Worm (Caenorhabditis elegans) whole organism, late embryonic: ENCODE results near the gene C04E6.12.

Experiments used
- C08G9.2 ChIP-seq: sonication (generic microtip); optimal IDR thresholded peaks from 2 replicates; lab custom pipeline; 2016; ENCODE audit warnings: mild to moderate bottlenecking, missing genetic modification characterization, moderate library complexity, missing compliant biosample characterization
- C38D4.7 ChIP-seq: fragments of 200-800 bp; sonication (Bioruptor generic); optimal IDR thresholded peaks from 2 replicates; lab custom pipeline; 2018; ENCODE audit warnings: mild to moderate bottlenecking, missing genetic modification characterization, moderate library complexity, missing compliant biosample characterization
- F13H6.1 ChIP-seq: sonication (generic microtip); optimal IDR thresholded peaks from 2 replicates; lab custom pipeline; 2016; ENCODE audit warnings: missing genetic modification characterization, missing compliant biosample characterization
- K02D7.2 ChIP-seq: sonication (generic microtip); optimal IDR thresholded peaks from 2 replicates; lab custom pipeline; 2017; ENCODE audit warnings: mild to moderate bottlenecking, missing genetic modification characterization, missing compliant biosample characterization
- K09A11.1 ChIP-seq: sonication (generic microtip); optimal IDR thresholded peaks from 2 replicates; lab custom pipeline; 2017; ENCODE audit warnings: antibody characterized with exemption, mild to moderate bottlenecking, missing genetic modification characterization, missing compliant biosample characterization; ENCODE audit not compliant: insufficient read depth
- T23F11.4 ChIP-seq: fragments of 200-800 bp; sonication (Bioruptor generic); optimal IDR thresholded peaks from 2 replicates; lab custom pipeline; 2018; ENCODE audit warnings: mild to moderate bottlenecking, missing genetic modification characterization, missing compliant biosample characterization
- Y22D7AL.16 ChIP-seq: sonication (generic microtip); optimal IDR thresholded peaks from 2 replicates; lab custom pipeline; 2016; ENCODE audit warnings: missing genetic modification characterization, missing compliant biosample characterization
- ama-1 ChIP-seq: fragments of 150-350 bp; optimal IDR thresholded peaks from 2 replicates; lab custom pipeline; 2014
- ceh-14 ChIP-seq: sonication (generic microtip); optimal IDR thresholded peaks from 2 replicates; lab custom pipeline; 2016; ENCODE audit warnings: missing genotype, missing genetic modification characterization, missing compliant biosample characterization
- ceh-19 ChIP-seq: fragments of 200-800 bp; sonication (Bioruptor generic); optimal IDR thresholded peaks from 2 replicates; lab custom pipeline; 2018; ENCODE audit warnings: mild to moderate bottlenecking, missing genetic modification characterization, missing compliant biosample characterization
- ceh-2 ChIP-seq: sonication (generic microtip); optimal IDR thresholded peaks from 2 replicates; lab custom pipeline; 2016; ENCODE audit warnings: missing genotype, missing genetic modification characterization, missing compliant biosample characterization
- ceh-22 ChIP-seq: sonication (generic microtip); optimal IDR thresholded peaks from 2 replicates; lab custom pipeline; 2017; ENCODE audit warnings: missing biosample characterization, missing genetic modification characterization
- ceh-24 ChIP-seq: sonication (generic microtip); optimal IDR thresholded peaks from 2 replicates; lab custom pipeline; 2016; ENCODE audit warnings: mild to moderate bottlenecking, missing genetic modification characterization, missing compliant biosample characterization
- ceh-34 ChIP-seq: sonication (generic microtip); optimal IDR thresholded peaks from 2 replicates; lab custom pipeline; 2016; ENCODE audit warnings: mild to moderate bottlenecking, missing genetic modification characterization, missing compliant biosample characterization
- ceh-48 ChIP-seq: sonication (generic microtip); optimal IDR thresholded peaks from 2 replicates; lab custom pipeline; 2016; ENCODE audit warnings: missing genetic modification characterization, inconsistent platforms, missing compliant biosample characterization
- ceh-6 ChIP-seq: fragments of 200-800 bp; sonication (Bioruptor generic); optimal IDR thresholded peaks from 2 replicates; lab custom pipeline; 2018; ENCODE audit warnings: mild to moderate bottlenecking, missing genetic modification characterization, missing compliant biosample characterization
- che-1 ChIP-seq: sonication (generic microtip); optimal IDR thresholded peaks from 2 replicates; lab custom pipeline; 2016; ENCODE audit warnings: mild to moderate bottlenecking, missing genetic modification characterization, missing compliant biosample characterization
- eyg-1 ChIP-seq: sonication (generic microtip); optimal IDR thresholded peaks from 2 replicates; lab custom pipeline; 2016; ENCODE audit warnings: missing genotype, missing genetic modification characterization, missing compliant biosample characterization
- fax-1 ChIP-seq: sonication (generic microtip); optimal IDR thresholded peaks from 2 replicates; lab custom pipeline; 2016; ENCODE audit warnings: missing genotype, missing genetic modification characterization, missing compliant biosample characterization
- fkh-6 ChIP-seq: sonication (generic microtip); optimal IDR thresholded peaks from 2 replicates; lab custom pipeline; 2016; ENCODE audit warnings: missing genetic modification characterization, missing compliant biosample characterization
- gmeb-2 ChIP-seq: sonication (generic microtip); optimal IDR thresholded peaks from 2 replicates; lab custom pipeline; 2016; ENCODE audit warnings: missing genetic modification characterization, inconsistent platforms, missing compliant biosample characterization
- hlh-15 ChIP-seq: sonication (generic microtip); optimal IDR thresholded peaks from 2 replicates; lab custom pipeline; 2016; ENCODE audit warnings: missing genetic modification characterization, missing compliant biosample characterization
- hlh-30 ChIP-seq: sonication (generic microtip); optimal IDR thresholded peaks from 2 replicates; lab custom pipeline; 2017; ENCODE audit warnings: antibody characterized with exemption, missing genetic modification characterization, missing compliant biosample characterization; ENCODE audit not compliant: insufficient read depth
- hlh-6 ChIP-seq: sonication (generic microtip); optimal IDR thresholded peaks from 2 replicates; lab custom pipeline; 2016; ENCODE audit warnings: missing genotype, missing genetic modification characterization, missing compliant biosample characterization
- mec-3 ChIP-seq: sonication (generic microtip); optimal IDR thresholded peaks from 2 replicates; lab custom pipeline; 2016; ENCODE audit warnings: borderline replicate concordance, missing genetic modification characterization, missing compliant biosample characterization
- nfya-1 ChIP-seq: sonication (generic microtip); optimal IDR thresholded peaks from 2 replicates; lab custom pipeline; 2017; ENCODE audit warnings: missing genetic modification characterization, mild to moderate bottlenecking, missing compliant biosample characterization, antibody characterized with exemption, moderate library complexity
- nhr-11 ChIP-seq: fragments of 150-350 bp; optimal IDR thresholded peaks from 2 replicates; lab custom pipeline; 2014; ENCODE audit warnings: missing biosample characterization, missing genetic modification characterization
- npax-4 ChIP-seq: sonication (generic microtip); optimal IDR thresholded peaks from 2 replicates; lab custom pipeline; 2016; ENCODE audit warnings: missing genetic modification characterization, missing compliant biosample characterization
- odd-2 ChIP-seq: sonication (generic microtip); optimal IDR thresholded peaks from 2 replicates; lab custom pipeline; 2017; ENCODE audit warnings: antibody characterized with exemption, mild to moderate bottlenecking, missing genetic modification characterization, missing compliant biosample characterization
- pag-3 ChIP-seq: sonication (generic microtip); optimal IDR thresholded peaks from 2 replicates; lab custom pipeline; 2016; ENCODE audit warnings: missing compliant biosample characterization, missing genetic modification characterization, borderline replicate concordance
- pat-9 ChIP-seq: fragments of 200-800 bp; sonication (Bioruptor generic); optimal IDR thresholded peaks from 2 replicates; lab custom pipeline; 2018; ENCODE audit warnings: mild to moderate bottlenecking, missing genetic modification characterization, moderate library complexity, missing compliant biosample characterization
- pha-2 ChIP-seq: sonication (generic microtip); optimal IDR thresholded peaks from 2 replicates; lab custom pipeline; 2017; ENCODE audit warnings: mild to moderate bottlenecking, missing genetic modification characterization, missing compliant biosample characterization
- pqm-1 ChIP-seq: sonication (generic microtip); optimal IDR thresholded peaks from 2 replicates; lab custom pipeline; 2016; ENCODE audit warnings: missing genetic modification characterization, missing compliant biosample characterization
- pros-1 ChIP-seq: fragments of 150-350 bp; optimal IDR thresholded peaks from 2 replicates; lab custom pipeline; 2014; ENCODE audit warnings: missing biosample characterization, missing genetic modification reagents, missing genetic modification characterization
- ref-2 ChIP-seq: sonication (generic microtip); optimal IDR thresholded peaks from 2 replicates; lab custom pipeline; 2016; ENCODE audit warnings: missing genetic modification characterization, missing compliant biosample characterization
- rnt-1 ChIP-seq: sonication (generic microtip); optimal IDR thresholded peaks from 2 replicates; lab custom pipeline; 2016; ENCODE audit warnings: missing genetic modification characterization, missing compliant biosample characterization
- sox-2 ChIP-seq: fragments of 200-800 bp; sonication (Bioruptor generic); IDR thresholded peaks from 2 replicates; pipeline ENCODE4 v1.3.6; 2022; ENCODE audit warnings: missing genetic modification reagents, missing genetic modification characterization, missing compliant biosample characterization
- sox-4 ChIP-seq: sonication (generic microtip); optimal IDR thresholded peaks from 2 replicates; lab custom pipeline; 2017; ENCODE audit warnings: mild to moderate bottlenecking, missing genetic modification characterization, inconsistent platforms, missing compliant biosample characterization
- syd-9 ChIP-seq: sonication (generic microtip); optimal IDR thresholded peaks from 2 replicates; lab custom pipeline; 2016; ENCODE audit warnings: mild to moderate bottlenecking, missing genetic modification characterization, moderate library complexity, missing compliant biosample characterization
- tbx-2 ChIP-seq: sonication (generic microtip); optimal IDR thresholded peaks from 2 replicates; lab custom pipeline; 2016; ENCODE audit warnings: missing genetic modification characterization, missing compliant biosample characterization
- tbx-7 ChIP-seq: sonication (generic microtip); optimal IDR thresholded peaks from 2 replicates; lab custom pipeline; 2016; ENCODE audit warnings: missing genotype, missing genetic modification characterization, missing compliant biosample characterization
- ttx-3 ChIP-seq: sonication (generic microtip); optimal IDR thresholded peaks from 2 replicates; lab custom pipeline; 2016; ENCODE audit warnings: missing genetic modification reagents, missing genetic modification characterization, missing compliant biosample characterization
- unc-42 ChIP-seq: sonication (generic microtip); optimal IDR thresholded peaks from 2 replicates; lab custom pipeline; 2016; ENCODE audit warnings: missing genotype, missing genetic modification characterization, missing compliant biosample characterization
- unc-55 ChIP-seq: sonication (generic microtip); optimal IDR thresholded peaks from 2 replicates; lab custom pipeline; 2017; ENCODE audit warnings: missing biosample characterization, missing genetic modification reagents, missing genetic modification characterization
- zip-5 ChIP-seq: sonication (generic microtip); optimal IDR thresholded peaks from 2 replicates; lab custom pipeline; 2016; ENCODE audit warnings: missing genetic modification characterization, missing compliant biosample characterization
- ztf-16 ChIP-seq: sonication (generic microtip); optimal IDR thresholded peaks from 2 replicates; lab custom pipeline; 2017; ENCODE audit warnings: missing genetic modification characterization, missing compliant biosample characterization

Gene C04E6.12

ce11 chrV:5891204-5891603 is 28.6 kb downstream of the C04E6.12 start:
- TF ChIP-seq Y22D7AL.16 (tag; lab: Kevin White, UChicago), result no peak
- no peak for TF ChIP-seq mec-3
- TF ChIP-seq ceh-48 (tag; lab: Kevin White, UChicago), result no peak
- no peak for TF ChIP-seq F13H6.1 (tag; lab: Kevin White, UChicago)
- no peak for TF ChIP-seq K09A11.1 (tag; lab: Kevin White, UChicago)
- TF ChIP-seq ceh-34 (tag; lab: Kevin White, UChicago), result no peak
- TF ChIP-seq pat-9 (tag; lab: Kevin White, UChicago), result no peak
- TF ChIP-seq nfya-1 (tag; lab: Kevin White, UChicago), result no peak
- TF ChIP-seq ceh-22 (tag; lab: Kevin White, UChicago), result no peak
- TF ChIP-seq unc-55 (GFP tag; lab: Kevin White, UChicago), result no peak
- TF ChIP-seq pag-3 (tag; lab: Kevin White, UChicago), result no peak
- TF ChIP-seq fax-1 (tag; lab: Kevin White, UChicago), result no peak
- TF ChIP-seq hlh-15 (tag; lab: Kevin White, UChicago), result no peak
- no peak for TF ChIP-seq gmeb-2 (tag; lab: Kevin White, UChicago)
- no peak for TF ChIP-seq ceh-24
- TF ChIP-seq ceh-14 (tag; lab: Kevin White, UChicago), result no peak
- TF ChIP-seq unc-42 (tag; lab: Kevin White, UChicago), result no peak
- TF ChIP-seq zip-5 (tag; lab: Kevin White, UChicago), result no peak

ce11 chrV:5888820-5889219 is 31.0 kb downstream of the C04E6.12 start:
- TF ChIP-seq ref-2 (tag; lab: Kevin White, UChicago) (no peak), K02D7.2 (tag; lab: Kevin White, UChicago) (no peak), C08G9.2 (tag; lab: Kevin White, UChicago) (no peak), hlh-30 (no peak), ttx-3 (tag; lab: Kevin White, UChicago) (no peak)

- no peak for TF ChIP-seq ama-1
- no peak for TF ChIP-seq pag-3 (tag; lab: Kevin White, UChicago)
- TF ChIP-seq nfya-1 (tag; lab: Kevin White, UChicago), result no peak
- no peak for TF ChIP-seq sox-2
- no peak for TF ChIP-seq eyg-1 (tag; lab: Kevin White, UChicago)
- no peak for TF ChIP-seq C08G9.2 (tag; lab: Kevin White, UChicago)
- no peak for TF ChIP-seq pat-9 (tag; lab: Kevin White, UChicago)
- no peak for TF ChIP-seq pros-1 (tag; lab: Kevin White, UChicago)
- TF ChIP-seq ztf-16 (tag; lab: Kevin White, UChicago), result no peak
- no peak for TF ChIP-seq npax-4 (tag; lab: Kevin White, UChicago)
- TF ChIP-seq che-1 (tag; lab: Kevin White, UChicago), result no peak
- no peak for TF ChIP-seq hlh-15 (tag; lab: Kevin White, UChicago)
Measured at ce11 chrV:5883735-5884134, 36.1 kb downstream of the C04E6.12 start, which contains the start of gene C04E6.8. C04E6.8 (minus strand) TSS chrV:5883835.

ce11 chrV:5882429-5882828 is 37.4 kb downstream of the C04E6.12 start:
- TF ChIP-seq nhr-11 (tag; lab: Kevin White, UChicago) (no peak), tbx-7 (tag; lab: Kevin White, UChicago) (no peak), pha-2 (tag; lab: Kevin White, UChicago) (no peak), fax-1 (tag; lab: Kevin White, UChicago) (no peak), sox-4 (no peak), pqm-1 (tag; lab: Kevin White, UChicago) (no peak), T23F11.4 (GFP tag; lab: Kevin White, UChicago) (no peak), ceh-6 (GFP tag; lab: Kevin White, UChicago) (no peak), odd-2 (tag; lab: Kevin White, UChicago) (no peak), hlh-6 (no peak), C38D4.7 (no peak), ceh-19 (GFP tag; lab: Kevin White, UChicago) (no peak), pat-9 (tag; lab: Kevin White, UChicago) (no peak), ceh-2 (tag; lab: Kevin White, UChicago) (no peak), gmeb-2 (tag; lab: Kevin White, UChicago) (no peak), syd-9 (no peak), fkh-6 (no peak), tbx-2 (tag; lab: Kevin White, UChicago) (no peak), rnt-1 (tag; lab: Kevin White, UChicago) (no peak)
